Worm (Caenorhabditis elegans): Measurements from ENCODE around the gene F26D10.13.

Gene F26D10.13

DNA sequence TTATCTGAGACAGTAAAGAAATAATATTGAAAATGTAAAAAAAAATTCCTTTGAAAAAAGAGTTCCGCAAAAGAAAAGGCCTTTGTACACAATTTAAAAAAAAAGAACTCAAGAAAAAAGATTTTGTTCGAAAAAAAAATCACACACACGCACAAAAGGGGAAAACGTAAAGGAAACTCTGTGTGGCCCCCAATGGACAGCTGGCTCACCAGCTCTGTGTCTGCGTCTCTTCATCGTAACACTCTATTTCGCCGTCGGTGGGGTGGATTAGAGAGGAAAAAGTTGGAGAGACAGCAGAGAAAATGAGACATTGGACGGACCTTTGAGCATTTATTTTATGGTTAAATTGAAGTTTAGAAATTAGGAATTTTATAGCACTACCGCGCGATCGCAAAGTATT lies 49.5 kb downstream of the F26D10.13 start:
- no peak for TF ChIP-seq hnd-1 (tag; optimal IDR thresholded peaks at IDR 0.05)
- TF ChIP-seq B0310.2 (tag; optimal IDR thresholded peaks at IDR 0.05): no peak
- no peak for TF ChIP-seq hmg-4 (GFP tag; optimal IDR thresholded peaks at IDR 0.05)

Data from whole organism, early embryonic.